Worm (Caenorhabditis elegans) whole organism, L1 larva: ENCODE measurements around the gene K02E11.7.

Source experiments
- C04F5.9 ChIP-seq: sonication (generic microtip); optimal IDR thresholded peaks from 2 replicates; lab custom pipeline; 2016; ENCODE audit warnings: missing genetic modification characterization, missing compliant biosample characterization
- aha-1 ChIP-seq: fragments of 150-350 bp; optimal IDR thresholded peaks from 2 replicates; lab custom pipeline; 2014; ENCODE audit warnings: missing biosample characterization, missing genetic modification characterization
- alr-1 ChIP-seq: fragments of 200-800 bp; sonication (Bioruptor generic); optimal IDR thresholded peaks from 2 replicates; lab custom pipeline; 2018; ENCODE audit warnings: borderline replicate concordance, mild to moderate bottlenecking, missing genetic modification characterization, missing compliant biosample characterization
- aly-2 ChIP-seq: fragments of 150-350 bp; optimal IDR thresholded peaks from 2 replicates; lab custom pipeline; 2014; ENCODE audit warnings: missing biosample characterization, missing genetic modification characterization
- blmp-1 ChIP-seq: fragments of 150-350 bp; optimal IDR thresholded peaks from 2 replicates; lab custom pipeline; 2014; ENCODE audit warnings: missing biosample characterization, missing genetic modification characterization
- ceh-63 ChIP-seq: fragments of 200-800 bp; sonication (Bioruptor generic); optimal IDR thresholded peaks from 2 replicates; lab custom pipeline; 2018; ENCODE audit warnings: mild to moderate bottlenecking, missing genetic modification characterization, missing compliant biosample characterization
- ceh-8 ChIP-seq: fragments of 200-800 bp; sonication (Bioruptor generic); optimal IDR thresholded peaks from 2 replicates; lab custom pipeline; 2018; ENCODE audit warnings: mild to moderate bottlenecking, missing genetic modification characterization, moderate library complexity, missing compliant biosample characterization
- ceh-88 ChIP-seq: fragments of 200-800 bp; sonication (Bioruptor generic); IDR thresholded peaks from 2 replicates; pipeline ENCODE4 v1.3.6; 2022; ENCODE audit warnings: missing genetic modification characterization, missing compliant biosample characterization
- dsc-1 ChIP-seq: sonication (generic microtip); optimal IDR thresholded peaks from 2 replicates; lab custom pipeline; 2016; ENCODE audit warnings: mild to moderate bottlenecking, missing genetic modification characterization, missing compliant biosample characterization
- efl-1 ChIP-seq, 4 experiments: fragments of 150-350 bp; optimal IDR thresholded peaks in 3 of 4; peaks in 1 of 4; 1 replicate in 1 of 4; 2 replicates in 3 of 4; lab custom pipeline; 2014; ENCODE audit warnings: missing biosample characterization in 2 of 4, missing genetic modification characterization in 2 of 4, missing genetic modification reagents in 2 of 4
- efl-3 ChIP-seq: fragments of 200-800 bp; sonication (Bioruptor generic); optimal IDR thresholded peaks from 2 replicates; lab custom pipeline; 2018; ENCODE audit warnings: mild to moderate bottlenecking, missing genetic modification characterization, missing compliant biosample characterization
- egl-27 ChIP-seq, 2 experiments: fragments of 150-350 bp in 1 of 2; sonication (generic microtip); optimal IDR thresholded peaks; 3 replicates each; lab custom pipeline; 2017 to 2018; ENCODE audit warnings: missing biosample characterization in 2 of 2, missing genetic modification characterization in 2 of 2, missing genetic modification reagents in 2 of 2
- elt-2 ChIP-seq: sonication (generic microtip); optimal IDR thresholded peaks from 2 replicates; lab custom pipeline; 2016; ENCODE audit warnings: missing genetic modification characterization, mild to moderate bottlenecking, inconsistent platforms, missing compliant biosample characterization, missing genetic modification reagents
- elt-3 ChIP-seq, 6 experiments: fragments of 150-350 bp in 1 of 6; sonication (generic microtip); optimal IDR thresholded peaks; 2 replicates each; lab custom pipeline; 2017 to 2018; ENCODE audit warnings: missing biosample characterization in 6 of 6, missing genetic modification characterization in 6 of 6, inconsistent platforms in 1 of 6
- fos-1 ChIP-seq: fragments of 150-350 bp; optimal IDR thresholded peaks from 2 replicates; lab custom pipeline; 2014; ENCODE audit warnings: missing biosample characterization, missing genetic modification characterization
- hlh-17 ChIP-seq: fragments of 200-800 bp; sonication (Bioruptor generic); optimal IDR thresholded peaks from 2 replicates; lab custom pipeline; 2018; ENCODE audit warnings: missing genetic modification characterization, mild to moderate bottlenecking, missing compliant biosample characterization, moderate library complexity, borderline replicate concordance
- lin-14 ChIP-seq: fragments of 200-800 bp; sonication (Bioruptor generic); optimal IDR thresholded peaks from 2 replicates; lab custom pipeline; 2018; ENCODE audit warnings: mild to moderate bottlenecking, missing genetic modification characterization, moderate library complexity, missing compliant biosample characterization
- lin-35 ChIP-seq, 2 experiments: fragments of 150-350 bp; optimal IDR thresholded peaks; 2 replicates each; lab custom pipeline; 2014; ENCODE audit warnings: missing biosample characterization in 2 of 2, missing genetic modification characterization in 2 of 2, missing genetic modification reagents in 2 of 2
- lsy-2 ChIP-seq, 2 experiments: fragments of 150-350 bp; optimal IDR thresholded peaks; 2 replicates each; lab custom pipeline; 2014; ENCODE audit warnings: missing biosample characterization in 2 of 2, missing genetic modification characterization in 2 of 2
- mab-9 ChIP-seq: fragments of 200-800 bp; sonication (Bioruptor generic); IDR thresholded peaks from 2 replicates; pipeline ENCODE4 v1.3.6; 2022; ENCODE audit warnings: missing genetic modification reagents, missing genetic modification characterization, missing compliant biosample characterization
- mdl-1 ChIP-seq, 2 experiments: fragments of 150-350 bp; optimal IDR thresholded peaks; 2 replicates each; lab custom pipeline; 2014 to 2017; ENCODE audit warnings: missing biosample characterization in 2 of 2, missing genetic modification characterization in 2 of 2, inconsistent platforms in 1 of 2
- nhr-19 ChIP-seq: fragments of 200-800 bp; sonication (Bioruptor generic); conservative IDR thresholded peaks from 2 replicates; pipeline ENCODE4 v1.3.6; 2022; ENCODE audit warnings: missing genetic modification characterization, missing compliant biosample characterization
- nhr-20 ChIP-seq: sonication (generic microtip); optimal IDR thresholded peaks from 2 replicates; lab custom pipeline; 2016; ENCODE audit warnings: mild to moderate bottlenecking, missing genetic modification characterization, missing compliant biosample characterization
- nhr-71 ChIP-seq: sonication (generic microtip); optimal IDR thresholded peaks from 2 replicates; lab custom pipeline; 2016; ENCODE audit warnings: mild to moderate bottlenecking, missing genetic modification characterization, moderate library complexity, missing compliant biosample characterization
- nhr-77 ChIP-seq: fragments of 150-350 bp; optimal IDR thresholded peaks from 2 replicates; lab custom pipeline; 2014; ENCODE audit warnings: missing biosample characterization, missing genetic modification characterization
- nhr-84 ChIP-seq: sonication (generic microtip); optimal IDR thresholded peaks from 2 replicates; lab custom pipeline; 2017; ENCODE audit warnings: missing biosample characterization, missing genetic modification characterization
- nhr-85 ChIP-seq: sonication (generic microtip); peaks from one replicate; lab custom pipeline; 2016; ENCODE audit warnings: missing genetic modification characterization, inconsistent platforms, missing compliant biosample characterization
- nhr-90 ChIP-seq: sonication (generic microtip); optimal IDR thresholded peaks from 2 replicates; lab custom pipeline; 2016; ENCODE audit warnings: mild to moderate bottlenecking, missing genetic modification characterization, missing compliant biosample characterization; ENCODE audit not compliant: poor library complexity
- pax-3 ChIP-seq: fragments of 200-800 bp; sonication (Bioruptor generic); optimal IDR thresholded peaks from 2 replicates; lab custom pipeline; 2018; ENCODE audit warnings: mild to moderate bottlenecking, missing genetic modification characterization, moderate library complexity, missing compliant biosample characterization
- rnt-1 ChIP-seq: sonication (generic microtip); optimal IDR thresholded peaks from 2 replicates; lab custom pipeline; 2016; ENCODE audit warnings: mild to moderate bottlenecking, missing genetic modification characterization, moderate library complexity, missing compliant biosample characterization
- snu-23 ChIP-seq: sonication (generic microtip); optimal IDR thresholded peaks from 2 replicates; lab custom pipeline; 2016; ENCODE audit warnings: missing genetic modification characterization, missing compliant biosample characterization
- sox-4 ChIP-seq: sonication (generic microtip); optimal IDR thresholded peaks from 2 replicates; lab custom pipeline; 2016; ENCODE audit warnings: missing genetic modification characterization, missing compliant biosample characterization
- sptf-1 ChIP-seq: fragments of 150-350 bp; optimal IDR thresholded peaks from 2 replicates; lab custom pipeline; 2014; ENCODE audit warnings: missing biosample characterization, missing genetic modification characterization
- tbx-2 ChIP-seq: sonication (generic microtip); optimal IDR thresholded peaks from 2 replicates; lab custom pipeline; 2016; ENCODE audit warnings: missing genetic modification characterization, missing compliant biosample characterization
- unc-86 ChIP-seq: sonication (generic microtip); optimal IDR thresholded peaks from 2 replicates; lab custom pipeline; 2016; ENCODE audit warnings: missing genetic modification characterization, missing compliant biosample characterization
- vab-15 ChIP-seq: sonication (generic microtip); optimal IDR thresholded peaks from 2 replicates; lab custom pipeline; 2017; ENCODE audit warnings: missing genotype, mild to moderate bottlenecking, missing genetic modification characterization, missing compliant biosample characterization
- zip-4 ChIP-seq: fragments of 200-800 bp; sonication (Bioruptor generic); optimal IDR thresholded peaks from 2 replicates; lab custom pipeline; 2018; ENCODE audit warnings: mild to moderate bottlenecking, missing genetic modification characterization, moderate library complexity, missing compliant biosample characterization
- ztf-11 ChIP-seq, 2 experiments: sonication (generic microtip); optimal IDR thresholded peaks; 2 replicates each; lab custom pipeline; 2016 to 2017; ENCODE audit warnings: missing genetic modification characterization in 2 of 2, missing biosample characterization in 1 of 2, missing compliant biosample characterization in 1 of 2

Gene K02E11.7

DNA sequence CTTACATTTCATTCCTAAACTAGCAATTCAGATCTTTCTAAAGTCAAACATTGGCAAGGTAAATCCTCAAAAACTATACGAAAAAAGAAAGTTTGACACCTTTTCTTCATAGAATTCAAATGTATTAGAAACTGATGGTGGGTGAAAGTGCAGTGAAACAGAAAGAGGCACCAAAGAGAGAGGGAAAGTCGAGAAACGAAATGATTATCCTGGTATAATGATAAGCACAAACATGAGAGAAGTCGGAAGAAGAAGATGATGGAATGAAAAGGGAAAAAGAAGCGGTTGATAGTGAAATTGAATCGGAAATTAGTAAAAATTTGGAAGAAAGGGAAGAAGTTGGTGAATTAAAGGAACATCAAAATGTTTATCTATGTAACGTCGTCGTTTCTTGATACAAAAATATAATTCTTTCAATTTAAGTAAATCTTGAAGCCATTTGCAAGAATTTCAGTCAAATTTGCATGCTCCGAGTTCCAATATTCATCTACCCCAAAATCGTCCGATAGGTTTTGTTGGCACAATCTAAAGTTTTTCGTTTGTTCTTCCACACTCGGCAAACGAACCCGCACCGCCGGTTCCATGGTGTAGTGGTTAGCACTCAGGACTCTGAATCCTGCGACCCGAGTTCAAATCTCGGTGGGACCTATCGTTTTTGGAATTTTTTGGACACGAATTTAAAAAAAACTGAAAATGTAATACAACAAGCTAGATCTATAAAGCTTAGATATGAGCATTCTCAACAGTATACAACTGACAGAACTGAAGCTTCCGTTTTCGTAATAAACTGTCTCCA lies 23.1 kb downstream of the K02E11.7 start:
- no peak for TF ChIP-seq aha-1 (tag; lab: Kevin White, UChicago)
- peak; percentile 37 for TF ChIP-seq rnt-1 (tag; lab: Kevin White, UChicago)
- TF ChIP-seq fos-1 = no peak
- no peak for TF ChIP-seq zip-4 (GFP tag; lab: Kevin White, UChicago)
- no peak for TF ChIP-seq unc-86 (tag; lab: Kevin White, UChicago)
- peak; percentile 75 for TF ChIP-seq blmp-1 (tag; lab: Kevin White, UChicago)
- TF ChIP-seq lin-35 (GFP tag; optimal IDR thresholded peaks at IDR 0.05; lab: Kevin White, UChicago) = no peak
- TF ChIP-seq dsc-1 (tag; lab: Kevin White, UChicago) = peak; percentile 1
- peak; percentile 20 for TF ChIP-seq nhr-90 (tag; lab: Kevin White, UChicago)
- TF ChIP-seq efl-3 (GFP tag; lab: Kevin White, UChicago) = no peak

ce11 chrV:14226373-14226772 lies 27.7 kb downstream of the K02E11.7 start, which contains the start of gene nep-21:
Gene nep-21 (minus strand): TSS chrV:14226473.
- TF ChIP-seq sox-4 (no peak), efl-1 (optimal IDR thresholded peaks at IDR 0.05; lab: Kevin White, UChicago) (no peak), efl-1 (GFP tag; optimal IDR thresholded peaks at IDR 0.05 in 1 of 2; lab: Kevin White, UChicago) (no peak)
- TF ChIP-seq, all 84 proteins: peak for 0

ce11 chrV:14223141-14223540 lies 31.0 kb downstream of the K02E11.7 start:
- TF ChIP-seq nhr-71 (tag; lab: Kevin White, UChicago) (no peak), unc-86 (tag; lab: Kevin White, UChicago) (no peak), efl-1 (optimal IDR thresholded peaks at IDR 0.05; lab: Kevin White, UChicago) (no peak), efl-1 (GFP tag; optimal IDR thresholded peaks at IDR 0.05 in 1 of 2; lab: Kevin White, UChicago) (peak in 1 of 2 experiments; percentile 92), zip-4 (GFP tag; lab: Kevin White, UChicago) (no peak), snu-23 (GFP tag; lab: Kevin White, UChicago) (no peak), C04F5.9 (tag; lab: Kevin White, UChicago) (no peak)

DNA sequence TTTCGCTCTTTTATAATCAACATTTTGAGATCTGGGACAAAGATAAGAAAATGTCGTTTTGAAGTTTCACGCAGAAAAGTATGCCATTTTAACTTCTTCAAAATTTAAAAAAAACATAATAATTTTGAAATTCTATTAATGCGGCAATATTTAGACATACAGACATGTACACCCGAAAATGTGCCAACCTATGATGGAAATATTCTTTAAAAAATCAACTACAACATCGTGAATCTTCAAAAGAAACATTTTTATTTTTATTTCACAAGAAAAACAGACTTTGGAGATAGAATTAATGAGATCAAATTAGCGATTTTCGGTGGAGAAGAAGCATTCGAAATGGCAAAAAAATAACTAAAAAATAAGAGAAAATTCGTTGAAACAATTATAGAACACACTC lies 39.0 kb downstream of the K02E11.7 start, which contains the start of gene T16A9.5:
Gene T16A9.5 (minus strand): TSS at position 101 of the 400 bp plus-strand sequence.
- TF ChIP-seq aly-2 (tag; lab: Kevin White, UChicago) (no peak), C04F5.9 (tag; lab: Kevin White, UChicago) (no peak), nhr-19 (GFP tag; lab: Robert Waterston, UW) (no peak), mab-9 (no peak), elt-2 (tag; lab: Kevin White, UChicago) (no peak)

ce11 chrV:14212813-14213212 lies 41.3 kb downstream of the K02E11.7 start:
- TF ChIP-seq nhr-90 (tag; lab: Kevin White, UChicago) (peak; percentile 22), elt-3 (tag; optimal IDR thresholded peaks at IDR 0.05; lab: Kevin White, UChicago) (peak in 2 of 6 experiments; percentile 29 to 94), tbx-2 (tag; lab: Kevin White, UChicago) (no peak), lsy-2 (tag; optimal IDR thresholded peaks at IDR 0.05; lab: Kevin White, UChicago) (peak in 1 of 2 experiments; percentile 13), mab-9 (no peak), lin-14 (GFP tag; lab: Kevin White, UChicago) (peak; percentile 68), blmp-1 (tag; lab: Kevin White, UChicago) (peak; percentile 90), elt-2 (tag; lab: Kevin White, UChicago) (peak; percentile 78), ceh-88 (GFP tag; lab: Robert Waterston, UW) (no peak), nhr-77 (no peak), snu-23 (GFP tag; lab: Kevin White, UChicago) (peak; percentile 29), nhr-85 (tag; lab: Kevin White, UChicago) (peak; percentile 70), egl-27 (tag; optimal IDR thresholded peaks at IDR 0.05; lab: Kevin White, UChicago) (no peak), sptf-1 (tag; lab: Kevin White, UChicago) (no peak), alr-1 (tag; lab: Kevin White, UChicago) (no peak), nhr-84 (tag; lab: Kevin White, UChicago) (no peak), ceh-63 (GFP tag; lab: Kevin White, UChicago) (no peak), pax-3 (tag; lab: Kevin White, UChicago) (no peak), efl-1 (optimal IDR thresholded peaks at IDR 0.05; lab: Kevin White, UChicago) (no peak), efl-1 (GFP tag; optimal IDR thresholded peaks at IDR 0.05 in 1 of 2; lab: Kevin White, UChicago) (peak in 1 of 2 experiments; percentile 84), mdl-1 (tag; optimal IDR thresholded peaks at IDR 0.05; lab: Kevin White, UChicago) (peak in 1 of 2 experiments; percentile 54), nhr-19 (GFP tag; lab: Robert Waterston, UW) (0 out of 2 replicates have a peak, but pooled peaks have one; percentile 20), nhr-20 (tag; lab: Kevin White, UChicago) (peak; percentile 57), ztf-11 (tag; optimal IDR thresholded peaks at IDR 0.05; lab: Kevin White, UChicago) (no peak), hlh-17 (GFP tag; lab: Kevin White, UChicago) (no peak), ceh-8 (GFP tag; lab: Kevin White, UChicago) (no peak), lin-35 (GFP tag; optimal IDR thresholded peaks at IDR 0.05; lab: Kevin White, UChicago) (peak in 1 of 2 experiments; percentile 52), vab-15 (tag; lab: Kevin White, UChicago) (no peak)
